Worm (Caenorhabditis elegans) whole organism, late embryonic: ENCODE measurements around the gene Y42G9A.1.

ENCODE experiments used
- C08G9.2 ChIP-seq: sonication (generic microtip); optimal IDR thresholded peaks from 2 replicates; lab custom pipeline; 2016; ENCODE audit warnings: mild to moderate bottlenecking, missing genetic modification characterization, moderate library complexity, missing compliant biosample characterization
- ceh-9 ChIP-seq: sonication (generic microtip); optimal IDR thresholded peaks from 2 replicates; lab custom pipeline; 2016; ENCODE audit warnings: mild to moderate bottlenecking, missing genetic modification characterization, inconsistent platforms, missing compliant biosample characterization

- TF ChIP-seq C08G9.2 (no peak), ceh-9 (tag; lab: Kevin White, UChicago) (no peak)
Measured at ce11 chrIII:6147903-6148302, 1.9 kb upstream of the Y42G9A.1 start, which contains the start of gene Y42G9A.2.
